1 fruit fly cellular context compared by ENCODE assay signal in genomic region chr2L:11395636-11396035, dm6.
TF ChIP-seq lines count a peak whose summit lies in the region.

No protein-coding gene starts in this region.

TF ChIP-seq in whole organism, prepupa, 60 proteins besides CTCF, POLR2A, EP300 and RAD21 (continued from another document):
- peak; percentile 33 for TF ChIP-seq Sox14 (GFP tag; optimal IDR thresholded peaks at IDR 0.05; lab: Kevin White, UChicago)
- peak; percentile 50 for TF ChIP-seq CG8632 (GFP tag; optimal IDR thresholded peaks at IDR 0.05; lab: Kevin White, UChicago)
- no peak for TF ChIP-seq CG6854 (GFP tag; optimal IDR thresholded peaks at IDR 0.05; lab: Kevin White, UChicago)
- TF ChIP-seq acj6 (GFP tag; optimal IDR thresholded peaks at IDR 0.05; lab: Kevin White, UChicago): peak; percentile 50
- TF ChIP-seq dac (GFP tag; optimal IDR thresholded peaks at IDR 0.05; lab: Kevin White, UChicago): no peak
- peak; percentile 52 for TF ChIP-seq Sox15 (GFP tag; optimal IDR thresholded peaks at IDR 0.05; lab: Kevin White, UChicago)
- peak; percentile 66 for TF ChIP-seq achi (GFP tag; optimal IDR thresholded peaks at IDR 0.05; lab: Kevin White, UChicago)
- TF ChIP-seq CG8119 (GFP tag; IDR thresholded peaks at IDR 0.05; lab: Robert Waterston, UW): peak; percentile 14; the same call in 1 of the 3 replicates
- TF ChIP-seq pdm3 (GFP tag; optimal IDR thresholded peaks at IDR 0.05; lab: Kevin White, UChicago): peak; percentile 56
- TF ChIP-seq fd59A (GFP tag; optimal IDR thresholded peaks at IDR 0.05; lab: Kevin White, UChicago): no peak
- peak; percentile 39 for TF ChIP-seq Ets96B (tag; optimal IDR thresholded peaks at IDR 0.05; lab: Kevin White, UChicago)
- peak; percentile 61 for TF ChIP-seq topi (GFP tag; optimal IDR thresholded peaks at IDR 0.05; lab: Kevin White, UChicago)
- peak; percentile 40; the same call in 1 of the 3 replicates for TF ChIP-seq eg (GFP tag; IDR thresholded peaks at IDR 0.05; lab: Robert Waterston, UW)
- TF ChIP-seq svp (GFP tag; lab: Kevin White, UChicago): peak; percentile 85
- no peak for TF ChIP-seq Hr38 (GFP tag; optimal IDR thresholded peaks at IDR 0.05; lab: Kevin White, UChicago)
- no peak for TF ChIP-seq CG4318 (GFP tag; optimal IDR thresholded peaks at IDR 0.05; lab: Kevin White, UChicago)
- TF ChIP-seq Eip75B (GFP tag; optimal IDR thresholded peaks at IDR 0.05; lab: Kevin White, UChicago): peak; percentile 51
- no peak for TF ChIP-seq fkh (GFP tag; optimal IDR thresholded peaks at IDR 0.05; lab: Kevin White, UChicago)
- TF ChIP-seq CG7368 (GFP tag; optimal IDR thresholded peaks at IDR 0.05; lab: Kevin White, UChicago): peak; percentile 20
- TF ChIP-seq Blimp-1 (GFP tag; optimal IDR thresholded peaks at IDR 0.05; lab: Kevin White, UChicago): peak; percentile 23
- peak; percentile 24 for TF ChIP-seq dsx (GFP tag; optimal IDR thresholded peaks at IDR 0.05; lab: Kevin White, UChicago; ENCODE audit: poor library complexity, severe bottlenecking)
- TF ChIP-seq fd85E (GFP tag; optimal IDR thresholded peaks at IDR 0.05; lab: Kevin White, UChicago): no peak
- no peak for TF ChIP-seq CG9139 (GFP tag; optimal IDR thresholded peaks at IDR 0.05; lab: Kevin White, UChicago)
- peak; percentile 55 for TF ChIP-seq CG3919 (GFP tag; optimal IDR thresholded peaks at IDR 0.05; lab: Kevin White, UChicago)
- TF ChIP-seq CG6808 (GFP tag; optimal IDR thresholded peaks at IDR 0.05; lab: Kevin White, UChicago): no peak
- no peak for TF ChIP-seq ss (GFP tag; optimal IDR thresholded peaks at IDR 0.05; lab: Kevin White, UChicago)
- TF ChIP-seq CG31627 (GFP tag; optimal IDR thresholded peaks at IDR 0.05; lab: Kevin White, UChicago): peak; percentile 56
- TF ChIP-seq Sox102F (GFP tag; optimal IDR thresholded peaks at IDR 0.05; lab: Kevin White, UChicago): peak; percentile 72
- TF ChIP-seq CG15336 (GFP tag; IDR thresholded peaks at IDR 0.05; lab: Robert Waterston, UW): 0 out of 2 replicates have a peak, but pooled peaks have one; percentile 13
- TF ChIP-seq Gug (GFP tag; IDR thresholded peaks at IDR 0.05; lab: Robert Waterston, UW): no peak
- TF ChIP-seq esn (GFP tag; optimal IDR thresholded peaks at IDR 0.05; lab: Kevin White, UChicago): peak; percentile 78
- TF ChIP-seq CG11294 (GFP tag; IDR thresholded peaks at IDR 0.05; lab: Robert Waterston, UW): no peak
- peak; percentile 76 for TF ChIP-seq Eip78C (GFP tag; lab: Kevin White, UChicago)
- TF ChIP-seq CG32006 (GFP tag; optimal IDR thresholded peaks at IDR 0.05; lab: Kevin White, UChicago): peak; percentile 22
- TF ChIP-seq CG34406 (GFP tag; optimal IDR thresholded peaks at IDR 0.05; lab: Kevin White, UChicago): peak; percentile 65
- TF ChIP-seq CG16779 (tag; optimal IDR thresholded peaks at IDR 0.05; lab: Kevin White, UChicago): no peak
